Worm (Caenorhabditis elegans): ENCODE data around the gene W04E12.3.

The W04E12.3 gene

ce11 chrV:19790248-19790647 lies 48.5 kb downstream of the W04E12.3 start:
- peak; percentile 81 for TF ChIP-seq set-16 (GFP tag; IDR thresholded peaks at IDR 0.05)
- no peak for TF ChIP-seq cey-2 (tag; optimal IDR thresholded peaks at IDR 0.05; ENCODE audit: borderline replicate concordance, insufficient read depth)
